Fruit fly (Drosophila melanogaster): ENCODE results near the gene tx.

Gene tx

dm6 chr3R:26465121-26465520 lies 24.5 kb downstream of the tx start:
- TF ChIP-seq CG2202 (tag; optimal IDR thresholded peaks at IDR 0.05) (no peak), CG9932 (GFP tag; IDR thresholded peaks at IDR 0.05) (no peak), CG6654 (GFP tag; optimal IDR thresholded peaks at IDR 0.05) (no peak), mirr (GFP tag; optimal IDR thresholded peaks at IDR 0.05) (peak; percentile 66), usp (GFP tag; optimal IDR thresholded peaks at IDR 0.05) (no peak), exex (tag; optimal IDR thresholded peaks at IDR 0.05) (peak; percentile 52)

dm6 chr3R:26478040-26478439 lies 37.5 kb downstream of the tx start:
- TF ChIP-seq Ets65A (GFP tag), result peak; percentile 66
- no peak for TF ChIP-seq CG2116 (GFP tag; optimal IDR thresholded peaks at IDR 0.05)

DNA sequence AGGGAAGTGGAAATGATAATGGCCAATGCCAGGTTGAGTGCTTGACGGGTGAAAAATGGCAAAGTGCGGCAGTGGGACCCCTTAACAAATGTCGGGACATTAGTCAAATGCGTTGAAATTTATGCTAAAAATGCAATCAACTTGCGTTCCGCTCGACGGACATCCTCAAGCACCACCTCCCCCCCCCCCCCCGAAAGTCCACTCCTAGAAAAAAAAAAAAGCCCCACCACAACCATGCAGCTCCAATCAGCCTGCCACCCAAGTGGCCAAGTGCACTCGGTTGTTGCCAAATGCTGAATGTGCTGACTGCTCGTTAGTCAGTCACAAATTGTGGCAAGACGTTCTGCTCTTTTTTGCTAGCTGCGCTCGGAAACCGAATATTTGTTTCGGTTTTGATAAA lies 38.1 kb downstream of the tx start:
- no peak for TF ChIP-seq CG18476 (GFP tag; optimal IDR thresholded peaks at IDR 0.05)
- TF ChIP-seq pho (GFP tag; optimal IDR thresholded peaks at IDR 0.05), result no peak
- TF ChIP-seq trem (tag; optimal IDR thresholded peaks at IDR 0.05), result no peak
- TF ChIP-seq CG12659 (GFP tag; optimal IDR thresholded peaks at IDR 0.05), result no peak
- TF ChIP-seq Hr39 (optimal IDR thresholded peaks at IDR 0.05), result peak; percentile 53
- TF ChIP-seq NfI (GFP tag; optimal IDR thresholded peaks at IDR 0.05), result no peak

dm6 chr3R:26479208-26479607 lies 38.6 kb downstream of the tx start:
- TF ChIP-seq en (GFP tag; optimal IDR thresholded peaks at IDR 0.05) (no peak), CG9437 (GFP tag; optimal IDR thresholded peaks at IDR 0.05) (no peak), CG42726 (GFP tag; IDR thresholded peaks at IDR 0.05; ENCODE audit: partially characterized antibody) (no peak), Drgx (GFP tag; IDR thresholded peaks at IDR 0.05) (peak; percentile 71), CG8359 (GFP tag; optimal IDR thresholded peaks at IDR 0.05; ENCODE audit: borderline replicate concordance) (no peak), CG5180 (GFP tag; optimal IDR thresholded peaks at IDR 0.05) (no peak), pzg (GFP tag; optimal IDR thresholded peaks at IDR 0.05) (no peak)

- TF ChIP-seq Drgx (GFP tag; IDR thresholded peaks at IDR 0.05), result 0 out of 2 replicates have a peak, but pooled peaks have one; percentile 24
- TF ChIP-seq Lhr (GFP tag; optimal IDR thresholded peaks at IDR 0.05), result no peak
- no peak for TF ChIP-seq CG12299 (tag; optimal IDR thresholded peaks at IDR 0.05)
Observed at dm6 chr3R:26480362-26480761, 39.8 kb downstream of the tx start.

DNA sequence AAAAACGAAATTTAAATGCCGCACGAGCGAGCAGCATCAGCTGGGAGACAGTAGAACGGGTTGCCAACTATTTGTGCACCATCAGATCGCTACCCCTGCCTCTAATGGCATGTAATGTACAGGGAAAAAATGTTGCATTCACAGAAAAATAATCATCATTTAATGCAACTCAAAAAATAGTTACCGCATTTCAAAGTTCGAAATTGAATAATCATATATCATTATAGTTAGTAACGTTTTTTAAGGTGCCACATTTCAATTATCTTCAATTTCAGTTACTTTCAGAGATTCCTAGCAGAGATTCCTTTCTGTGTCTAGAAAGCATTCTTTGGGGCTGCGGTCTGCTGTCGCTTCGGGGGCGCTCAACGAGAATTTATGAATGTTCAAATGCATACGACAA lies 40.7 kb downstream of the tx start:
- TF ChIP-seq zen2 (GFP tag; IDR thresholded peaks at IDR 0.05; ENCODE audit: partially characterized antibody) (no peak), Sox102F (GFP tag; optimal IDR thresholded peaks at IDR 0.05) (no peak), CG30431 (GFP tag; optimal IDR thresholded peaks at IDR 0.05) (no peak), Bdp1 (GFP tag; optimal IDR thresholded peaks at IDR 0.05) (no peak), peb (GFP tag; IDR thresholded peaks at IDR 0.05) (no peak), CG17361 (GFP tag; IDR thresholded peaks at IDR 0.05) (no peak), Poxn (GFP tag; IDR thresholded peaks at IDR 0.05) (no peak), btn (GFP tag; optimal IDR thresholded peaks at IDR 0.05) (no peak), luna (GFP tag; optimal IDR thresholded peaks at IDR 0.05) (no peak)
